Worm (Caenorhabditis elegans) whole organism, dauer: ENCODE measurements around the gene lin-32.

Experiments used
- unc-62 ChIP-seq: sonication (generic microtip); optimal IDR thresholded peaks from 2 replicates; lab custom pipeline; 2017; ENCODE audit warnings: missing biosample characterization, missing genetic modification reagents, missing genetic modification characterization

The lin-32 gene

ce11 chrX:2237438-2237961 lies 7.6 kb upstream of the lin-32 start, which contains the start of gene vha-15:
TSS of gene vha-15 (plus strand) at chrX:2237911.
- TF ChIP-seq unc-62 (GFP tag; lab: Kevin White, UChicago) = no peak

DNA sequence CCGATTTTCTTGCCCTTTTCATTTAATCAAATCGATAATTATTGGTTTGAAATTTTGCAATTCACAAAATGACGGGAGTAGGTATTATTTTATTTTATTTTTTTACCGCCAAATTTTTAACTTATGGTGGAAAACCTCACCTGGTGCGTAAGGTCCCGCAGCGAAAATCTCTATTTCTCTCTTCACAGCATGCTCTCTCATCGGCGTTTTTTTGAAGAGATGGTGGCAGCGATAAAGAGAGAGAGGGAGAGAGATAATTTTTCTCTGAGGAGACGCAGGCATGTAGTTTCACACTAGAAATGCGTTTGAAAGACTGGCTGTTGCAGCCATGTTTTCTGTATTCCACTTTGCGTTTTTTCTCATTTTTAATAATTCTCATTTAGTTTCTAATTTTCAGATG lies 4.0 kb upstream of the lin-32 start, which contains the start of gene T14F9.2:
TSS of gene T14F9.2 (plus strand) at position 396 of the 400 bp plus-strand sequence.
- no peak for TF ChIP-seq unc-62 (GFP tag; lab: Kevin White, UChicago)

ce11 chrX:2231346-2231745 lies 1.4 kb upstream of the lin-32 start:
- TF ChIP-seq unc-62 (GFP tag; lab: Kevin White, UChicago) = no peak

DNA sequence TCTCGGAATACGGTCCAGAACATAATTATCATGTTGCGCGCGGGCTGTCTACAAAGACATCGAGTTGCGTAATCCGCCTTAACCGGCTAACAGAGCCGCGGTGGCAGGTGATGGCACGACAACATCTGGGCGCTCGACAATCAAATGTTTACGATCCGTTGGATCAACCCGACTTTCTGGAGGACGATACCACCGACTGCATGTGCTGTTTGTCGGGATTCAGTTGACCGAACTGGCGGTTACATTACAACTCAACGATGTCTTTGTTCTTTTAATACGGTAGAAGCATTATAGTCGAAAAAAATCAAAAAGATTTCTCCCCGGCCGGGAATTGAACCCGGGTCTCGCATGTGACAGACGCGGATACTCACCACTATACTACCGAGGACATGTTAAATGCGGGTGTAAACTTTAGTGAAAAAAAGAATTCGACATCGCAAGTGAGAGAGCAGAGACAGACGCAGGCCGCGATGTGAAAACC lies 3.0 kb downstream of the lin-32 start:
- TF ChIP-seq unc-62 (GFP tag; lab: Kevin White, UChicago) = no peak

DNA sequence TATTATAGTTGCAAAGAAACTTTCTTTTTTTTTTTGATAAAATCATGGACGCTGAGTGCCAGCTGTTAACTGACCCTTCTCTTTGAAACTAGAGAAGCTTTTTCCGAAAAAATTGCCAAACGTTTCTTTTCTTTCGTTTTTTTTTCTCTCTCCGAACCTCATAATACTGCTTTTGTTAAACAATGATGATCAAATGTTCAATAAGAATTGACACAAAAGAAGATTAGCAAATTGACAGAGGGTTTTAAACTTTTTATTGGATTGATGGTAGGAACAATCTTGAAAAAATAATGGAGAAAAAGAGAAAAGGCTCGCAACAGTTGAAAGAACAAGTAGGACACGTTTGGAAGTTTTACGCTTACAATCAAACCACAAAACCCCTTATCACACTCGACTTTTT lies 9.1 kb downstream of the lin-32 start, which contains the start of gene hex-1:
TSS of gene hex-1 (plus strand) at position 301 of the 400 bp plus-strand sequence.
- no peak for TF ChIP-seq unc-62 (GFP tag; lab: Kevin White, UChicago)

DNA sequence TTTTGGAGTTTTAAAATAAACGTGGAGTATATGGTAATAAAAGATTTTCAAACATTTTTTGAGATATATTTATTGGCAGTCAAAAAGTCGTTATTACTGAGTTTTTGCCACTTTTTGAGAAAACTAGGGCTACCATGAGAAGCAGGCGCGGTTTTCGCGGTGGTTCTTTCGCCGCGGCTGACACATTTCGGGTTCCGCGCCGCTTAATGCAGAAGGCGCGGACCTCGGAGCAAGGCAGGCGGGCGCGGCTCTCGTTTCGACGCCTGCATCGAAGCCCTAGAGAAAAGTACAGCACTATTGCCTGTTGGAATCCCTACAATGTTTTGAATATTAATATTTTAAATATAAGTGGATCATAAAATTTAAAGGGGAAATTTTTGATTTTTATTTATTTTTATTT lies 10.5 kb downstream of the lin-32 start:
- no peak for TF ChIP-seq unc-62 (GFP tag; lab: Kevin White, UChicago)

DNA sequence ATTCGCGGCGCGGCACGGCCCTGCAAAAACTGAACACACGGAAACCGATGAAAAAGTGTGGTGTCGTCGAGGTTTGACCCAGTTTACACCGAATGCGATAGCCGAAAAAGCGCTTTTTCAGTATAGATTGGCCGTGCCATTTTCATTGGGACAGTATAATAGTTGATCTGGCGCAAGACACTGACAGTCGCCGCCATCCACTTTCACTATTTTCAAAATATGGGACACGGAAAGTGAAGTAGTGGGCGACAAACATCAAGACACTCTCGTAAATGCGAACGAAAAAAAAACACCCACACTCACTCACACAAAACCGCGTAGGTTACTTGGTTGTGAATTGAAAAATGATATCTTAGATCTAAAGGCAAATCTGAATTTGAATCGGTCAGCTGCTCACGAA lies 10.9 kb downstream of the lin-32 start:
- no peak for TF ChIP-seq unc-62 (GFP tag; lab: Kevin White, UChicago)

ce11 chrX:2216662-2217061 lies 13.3 kb downstream of the lin-32 start:
- no peak for TF ChIP-seq unc-62 (GFP tag; lab: Kevin White, UChicago)

DNA sequence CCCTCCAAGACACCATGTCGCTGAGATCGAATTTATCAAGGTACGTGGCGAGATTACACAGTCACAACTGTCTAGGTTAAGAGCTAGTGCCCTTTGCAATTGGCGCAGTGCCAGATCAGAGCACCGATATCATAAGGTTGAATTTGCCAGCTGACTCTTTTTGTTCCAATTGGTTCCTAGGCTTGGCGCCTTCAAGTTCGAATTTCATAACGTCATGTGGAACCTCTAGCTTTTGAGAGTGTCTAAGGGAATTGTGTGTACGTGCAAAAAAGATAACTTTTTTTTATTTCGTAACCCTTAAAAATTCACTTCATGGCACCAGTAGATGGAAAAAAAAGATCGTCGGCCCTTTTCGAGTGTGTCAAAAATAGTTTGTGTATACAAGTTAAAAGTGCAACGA lies 13.7 kb downstream of the lin-32 start:
- TF ChIP-seq unc-62 (GFP tag; lab: Kevin White, UChicago) = no peak

DNA sequence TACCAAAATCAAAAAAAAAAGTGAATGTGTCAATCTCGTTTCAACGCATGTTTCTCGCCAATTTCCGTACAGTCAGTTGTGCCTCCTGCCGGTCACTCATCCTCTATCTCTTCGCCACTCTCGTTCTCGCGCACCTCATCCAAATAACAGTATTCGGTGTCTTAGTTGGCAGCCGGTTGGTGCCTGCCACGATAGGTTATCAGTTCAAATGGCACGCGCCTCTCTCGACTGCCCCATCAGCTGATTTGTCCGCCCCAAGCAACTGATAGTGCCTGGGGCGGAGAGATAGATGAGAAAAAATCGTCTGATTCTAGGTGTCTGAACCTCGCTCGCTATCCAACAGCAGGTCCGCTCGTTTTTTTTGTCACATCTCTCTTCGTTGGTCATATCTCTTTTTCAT lies 14.8 kb downstream of the lin-32 start:
- TF ChIP-seq unc-62 (GFP tag; lab: Kevin White, UChicago) = no peak

DNA sequence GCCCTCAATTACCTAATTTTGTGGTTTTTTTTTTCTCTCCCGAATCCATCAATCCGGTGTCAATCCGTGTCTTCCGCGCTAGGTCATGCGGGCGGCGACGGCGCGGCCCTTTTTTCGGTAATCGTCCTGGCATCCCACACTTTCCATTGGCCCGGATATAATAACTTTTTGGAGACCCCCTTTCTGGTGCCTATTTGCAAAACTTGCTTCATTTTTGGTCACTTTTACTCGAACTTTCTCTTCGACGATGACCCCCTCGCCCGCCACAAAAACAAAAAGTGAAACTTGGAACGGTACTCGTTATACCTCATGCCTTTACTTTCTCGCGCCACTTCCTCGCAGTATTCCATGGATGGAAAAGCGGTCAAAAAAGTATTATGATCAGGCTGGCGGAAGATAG lies 15.5 kb downstream of the lin-32 start:
- no peak for TF ChIP-seq unc-62 (GFP tag; lab: Kevin White, UChicago)

DNA sequence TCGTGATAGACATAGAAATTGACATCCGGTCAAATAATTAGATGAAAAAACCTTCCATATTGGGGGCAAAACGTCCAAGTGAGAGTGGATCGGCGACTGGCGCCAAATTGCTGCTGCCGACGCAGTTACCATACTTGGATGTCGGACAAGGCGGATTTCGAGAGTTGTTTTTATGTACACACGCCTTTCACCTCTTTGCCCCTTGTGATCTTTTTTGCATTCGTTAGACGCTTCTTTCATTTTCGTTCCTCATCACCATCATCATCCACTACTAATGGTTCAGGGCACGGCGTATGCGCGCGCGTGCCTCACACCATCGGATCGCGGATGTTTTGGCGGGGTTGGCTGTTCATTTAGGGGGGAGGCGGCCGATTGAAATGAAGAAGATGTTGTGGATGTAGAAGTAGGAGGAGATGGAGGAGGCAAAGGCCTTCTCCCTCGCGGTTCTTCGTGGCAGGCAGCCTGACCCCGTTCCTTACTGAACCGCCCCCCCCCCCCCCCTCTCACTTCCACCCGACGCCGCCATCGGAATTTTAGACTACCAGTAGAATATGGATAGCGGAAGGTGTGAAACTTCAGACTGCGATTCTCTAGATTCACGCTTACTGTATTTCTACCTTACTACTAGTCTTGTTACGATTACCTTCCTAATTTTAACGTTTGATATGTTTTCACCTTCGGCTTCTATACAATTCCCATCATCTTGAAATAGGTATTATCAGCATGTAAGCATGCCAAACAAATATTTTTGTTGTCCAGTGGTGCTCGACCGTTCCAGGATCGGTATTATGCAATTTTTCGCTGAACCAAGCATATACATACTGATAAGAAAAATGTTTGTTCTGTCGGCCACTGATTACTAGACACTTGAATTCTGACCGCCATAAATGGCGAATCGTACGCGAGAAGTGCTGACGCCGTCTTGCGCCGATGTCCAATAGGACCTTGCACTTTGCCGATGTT lies 16.2 kb downstream of the lin-32 start:
- TF ChIP-seq unc-62 (GFP tag; lab: Kevin White, UChicago) = no peak

DNA sequence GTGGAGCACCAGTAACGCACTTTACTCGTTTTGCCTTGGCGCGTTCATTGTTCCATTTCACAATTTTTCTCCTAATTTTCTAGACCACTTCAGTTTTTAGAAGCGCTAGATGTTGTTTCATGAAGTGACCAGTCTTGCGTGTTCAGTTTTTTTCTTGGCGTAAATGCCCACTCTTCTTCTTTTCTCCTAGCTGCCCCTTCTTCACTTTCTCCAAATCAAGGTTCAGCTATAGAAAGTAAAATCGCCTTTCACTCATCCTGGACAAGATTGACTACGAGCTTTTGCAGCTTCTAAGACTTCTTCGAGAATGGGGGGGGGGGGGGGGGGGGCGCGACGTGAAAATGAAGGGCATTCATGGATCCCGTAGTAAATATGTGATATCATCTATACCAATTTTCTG lies 17.2 kb downstream of the lin-32 start:
- TF ChIP-seq unc-62 (GFP tag; lab: Kevin White, UChicago) = no peak

ce11 chrX:2212141-2212540 lies 17.8 kb downstream of the lin-32 start:
- TF ChIP-seq unc-62 (GFP tag; lab: Kevin White, UChicago) = no peak

DNA sequence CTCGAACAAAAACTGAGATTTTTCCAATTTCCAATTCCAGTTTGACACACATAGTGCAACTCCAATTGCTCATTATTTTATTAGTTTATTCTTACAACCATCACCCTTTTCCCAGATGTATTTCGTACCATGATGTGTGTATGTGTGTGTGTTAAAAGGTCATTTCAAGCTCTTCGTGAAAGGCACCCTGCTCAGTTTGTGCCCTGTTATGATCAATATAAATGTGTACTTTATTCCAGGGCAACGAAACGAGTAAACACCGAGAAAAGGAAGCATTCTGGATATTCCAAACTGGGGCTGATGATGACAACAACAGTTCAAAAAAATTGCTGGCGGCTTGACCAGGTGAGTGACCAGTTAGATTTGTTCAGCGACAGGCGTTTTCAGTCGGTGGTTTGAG lies 19.2 kb downstream of the lin-32 start, which contains the start of gene peb-1:
TSS of gene peb-1 (plus strand) at position 301 of the 400 bp plus-strand sequence.
- no peak for TF ChIP-seq unc-62 (GFP tag; lab: Kevin White, UChicago)

DNA sequence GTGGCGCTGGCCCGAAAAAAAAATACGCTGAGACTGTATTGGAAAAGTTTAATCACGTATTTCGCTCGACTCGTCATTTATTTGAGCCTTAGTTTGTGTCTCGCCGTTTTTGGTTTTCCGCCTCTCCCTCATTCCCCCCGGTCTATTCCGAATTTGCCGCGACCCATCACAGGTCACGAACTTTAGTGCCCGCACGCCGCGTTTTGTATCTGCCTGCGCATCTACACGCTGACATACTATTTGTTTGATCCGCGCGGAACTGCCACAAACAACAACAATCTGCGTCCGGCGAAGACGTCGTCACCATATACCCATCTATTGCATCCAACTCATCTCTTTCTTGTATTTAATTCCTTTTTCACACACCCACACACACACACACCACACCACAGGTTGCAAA lies 19.8 kb downstream of the lin-32 start:
- no peak for TF ChIP-seq unc-62 (GFP tag; lab: Kevin White, UChicago)
